Fruit fly (Drosophila melanogaster): ENCODE data around the gene CG33303.

The CG33303 gene

DNA sequence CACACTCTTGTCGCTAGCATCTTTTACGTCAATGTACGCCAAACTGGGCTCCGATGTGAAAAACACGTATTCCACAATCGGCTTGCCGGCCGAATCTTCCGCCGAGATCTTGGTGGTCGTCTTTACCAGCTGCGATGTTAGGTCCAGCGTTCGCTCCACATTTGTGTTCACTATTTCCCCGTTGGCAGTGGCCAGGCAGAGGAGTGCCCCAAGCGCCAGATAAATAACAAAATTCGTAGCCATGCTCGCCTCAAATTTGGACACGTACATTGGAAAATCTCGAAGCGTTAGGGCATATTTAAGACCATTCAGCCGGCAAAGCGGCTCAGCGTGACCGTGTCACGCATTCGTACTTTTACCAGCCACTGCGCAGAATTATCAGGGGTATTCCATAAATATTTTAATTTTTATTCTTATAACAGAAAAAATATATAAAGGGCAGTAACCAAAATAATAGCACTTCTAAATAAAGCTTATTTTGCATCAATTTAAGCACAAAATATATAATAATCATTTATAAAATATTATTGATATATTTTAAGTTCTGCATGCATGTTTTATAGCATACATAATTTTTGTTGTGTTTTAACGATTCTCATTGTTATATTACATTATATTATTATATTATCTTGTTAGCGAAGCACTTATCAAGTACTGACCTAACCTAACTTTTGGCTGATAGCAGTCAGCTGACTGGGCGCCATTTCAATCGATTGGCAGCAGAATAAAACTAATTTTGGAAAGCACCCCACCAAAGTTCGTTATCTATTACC is at the start of gene CG33303, which contains the start of gene dpr19:
TSS of gene CG33303 (minus strand) at position 294 of the 773 bp plus-strand sequence.
TSS of gene dpr19 (plus strand) at position 705 of the 773 bp plus-strand sequence.
- peak; percentile 59 for TF ChIP-seq CG17801 (GFP tag; optimal IDR thresholded peaks at IDR 0.05; ENCODE audit: partially characterized antibody)

dm6 chr2L:10422643-10423606 is 47.4 kb upstream of the CG33303 start, which contains the start of the genes pie and Wdfy2:
Gene pie (minus strand): TSS chr2L:10422780.
Gene Wdfy2 (plus strand): TSS chr2L:10423291.
- TF ChIP-seq CG17801 (GFP tag; optimal IDR thresholded peaks at IDR 0.05; ENCODE audit: partially characterized antibody), result no peak

DNA sequence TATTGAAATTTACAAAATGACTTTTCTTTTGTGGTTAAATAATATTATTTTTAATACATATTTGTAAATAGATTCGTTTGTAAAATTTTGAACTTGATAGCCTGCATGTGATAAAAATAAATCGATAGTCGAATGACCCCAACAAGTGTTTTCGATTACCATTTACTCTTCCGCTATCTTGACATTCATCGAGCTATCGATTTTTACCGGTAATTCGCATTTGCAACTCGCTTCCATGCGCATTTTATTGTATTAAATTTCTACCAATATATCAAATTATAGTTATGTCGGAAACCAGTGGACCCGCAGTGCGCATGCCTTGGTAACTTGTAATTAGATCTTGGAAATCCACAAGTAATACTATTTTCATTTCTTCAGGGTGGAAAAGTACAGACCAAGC is 43.4 kb upstream of the CG33303 start, which contains the start of gene RfC3:
TSS of gene RfC3 (plus strand) at position 210 of the 400 bp plus-strand sequence.
- no peak for TF ChIP-seq CG17801 (GFP tag; optimal IDR thresholded peaks at IDR 0.05; ENCODE audit: partially characterized antibody)

DNA sequence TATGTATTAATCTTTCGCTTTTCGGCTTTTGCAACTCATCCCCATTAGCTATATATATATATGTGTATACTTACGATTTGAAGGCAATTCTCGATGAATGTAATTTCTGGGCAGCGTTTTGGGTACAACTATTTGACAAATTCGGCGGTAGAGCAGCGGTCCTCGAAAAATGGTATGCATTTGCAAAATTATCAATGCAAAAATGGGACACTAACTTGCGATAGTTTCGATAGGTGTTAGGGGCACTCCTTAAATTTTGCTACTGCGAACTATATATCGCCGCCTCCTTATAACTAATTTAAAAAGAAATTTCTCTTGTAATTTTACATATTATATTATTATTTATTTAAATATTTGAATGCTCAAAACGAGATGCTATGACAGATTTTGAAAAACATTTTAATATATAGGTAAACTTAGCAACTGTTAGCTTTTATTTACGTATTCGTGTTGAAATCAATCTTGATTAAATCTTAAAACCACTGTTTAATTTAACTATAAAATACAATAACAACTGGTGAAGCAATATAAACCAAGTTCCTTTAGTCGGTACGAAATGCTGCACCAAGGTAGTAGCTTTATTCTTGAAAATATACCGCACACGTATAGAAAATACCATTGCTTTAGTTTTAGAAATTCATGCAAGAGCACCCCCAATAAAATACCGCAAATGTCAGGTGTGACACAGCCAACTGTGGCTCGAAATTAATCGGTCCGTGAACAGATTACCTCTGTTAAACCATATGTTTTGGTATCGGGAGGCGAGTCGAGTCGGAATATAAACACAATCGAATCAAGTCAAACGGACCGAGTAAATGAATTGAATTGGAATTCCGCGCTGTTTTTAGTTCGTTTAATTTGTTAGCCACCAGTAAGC is 37.9 kb upstream of the CG33303 start, which contains the start of the genes CG5355 and Klp31E:
TSS of gene CG5355 (minus strand) at position 213 of the 877 bp plus-strand sequence.
TSS of gene Klp31E (plus strand) at position 767 of the 877 bp plus-strand sequence.
- TF ChIP-seq CG17801 (GFP tag; optimal IDR thresholded peaks at IDR 0.05; ENCODE audit: partially characterized antibody), result no peak

- peak; percentile 83 for TF ChIP-seq CG17801 (GFP tag; optimal IDR thresholded peaks at IDR 0.05; ENCODE audit: partially characterized antibody)
Measured at dm6 chr2L:10408122-10408576, 32.6 kb upstream of the CG33303 start, which contains the start of the genes Ip259 and RpS27A. Gene Ip259 (plus strand): TSS chr2L:10408352. Gene RpS27A (plus strand): TSS chr2L:10408352.

- no peak for TF ChIP-seq CG17801 (GFP tag; optimal IDR thresholded peaks at IDR 0.05; ENCODE audit: partially characterized antibody)
Measured at dm6 chr2L:10405008-10405654, 29.6 kb upstream of the CG33303 start, which contains the start of the genes CG17768, LSm-4 and Ir31a. Gene CG17768 (minus strand): TSS chr2L:10405203. Gene LSm-4 (minus strand): TSS chr2L:10405203. Gene Ir31a (plus strand): TSS chr2L:10405565.

DNA sequence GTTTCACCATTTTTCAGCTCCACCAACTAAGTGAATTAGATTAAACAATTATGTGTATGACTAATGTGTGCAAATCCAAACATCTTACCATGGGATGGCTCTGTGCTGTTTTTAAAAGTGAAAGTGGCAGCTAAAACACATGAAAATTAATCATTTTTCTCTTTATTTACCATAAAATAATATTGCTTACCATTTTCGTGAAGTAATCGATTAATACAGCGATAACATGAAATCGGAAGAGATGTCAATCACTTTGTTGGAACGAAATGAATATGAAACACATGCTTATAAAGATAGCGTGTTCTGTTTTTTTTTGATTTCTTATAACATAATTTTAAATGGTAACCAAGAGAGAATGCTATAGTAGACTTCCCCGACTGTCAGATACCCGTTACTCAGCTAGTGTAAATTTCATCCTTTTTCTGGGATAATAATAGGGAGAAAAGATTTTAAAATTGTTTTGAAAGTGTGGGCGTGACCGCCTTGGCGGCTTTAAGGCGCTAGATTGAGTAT is 28.3 kb upstream of the CG33303 start:
- TF ChIP-seq CG17801 (GFP tag; optimal IDR thresholded peaks at IDR 0.05; ENCODE audit: partially characterized antibody), result no peak

- TF ChIP-seq CG17801 (GFP tag; optimal IDR thresholded peaks at IDR 0.05; ENCODE audit: partially characterized antibody), result no peak
Measured at dm6 chr2L:10396877-10397587, 21.5 kb upstream of the CG33303 start.

dm6 chr2L:10396488-10396824 is 20.9 kb upstream of the CG33303 start, which contains the start of gene Cnot4:
Gene Cnot4 (plus strand): TSS chr2L:10396716.
- TF ChIP-seq CG17801 (GFP tag; optimal IDR thresholded peaks at IDR 0.05; ENCODE audit: partially characterized antibody), result peak; percentile 4

DNA sequence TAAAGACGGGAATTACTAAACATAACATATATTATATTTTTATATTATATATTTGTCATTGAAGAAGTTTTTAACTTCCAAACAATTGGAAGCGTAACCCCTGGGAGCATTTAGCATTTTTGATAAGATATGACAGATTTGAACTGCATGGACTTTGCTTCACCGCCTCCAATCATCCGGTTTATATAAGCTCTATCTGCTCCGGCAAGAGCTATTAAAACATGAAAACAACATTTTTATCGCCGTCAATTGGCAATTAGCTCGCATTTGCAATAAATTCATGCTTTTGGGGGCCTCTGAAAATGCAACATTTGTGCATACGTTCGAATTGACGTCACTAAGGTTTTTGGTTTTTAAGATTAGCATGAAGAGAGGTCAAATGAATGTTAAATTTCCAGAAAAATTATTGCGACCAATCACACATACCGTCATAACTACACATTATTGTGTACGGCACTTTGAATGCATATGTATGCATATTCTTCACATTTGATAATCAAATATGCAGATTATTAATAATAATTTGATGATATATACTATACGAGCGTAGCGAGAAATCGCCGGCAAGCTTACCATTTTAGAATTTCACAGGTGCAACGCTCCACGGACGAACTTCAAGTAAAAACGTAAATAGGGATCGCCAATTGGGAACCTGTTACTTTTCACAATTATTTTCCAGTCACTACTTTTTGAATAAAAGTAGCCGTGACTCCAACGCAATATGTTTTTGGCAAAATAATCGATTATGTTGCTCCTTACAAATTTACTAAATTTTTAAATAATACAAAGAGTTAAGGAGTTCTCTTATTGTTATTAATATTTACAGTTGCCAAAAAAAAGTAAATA is 20.3 kb upstream of the CG33303 start, which contains the start of gene Mdh1:
TSS of gene Mdh1 (minus strand) at position 691 of the 846 bp plus-strand sequence.
- no peak for TF ChIP-seq CG17801 (GFP tag; optimal IDR thresholded peaks at IDR 0.05; ENCODE audit: partially characterized antibody)

dm6 chr2L:10395035-10395434 is 19.5 kb upstream of the CG33303 start:
- peak; percentile 8 for TF ChIP-seq CG17801 (GFP tag; optimal IDR thresholded peaks at IDR 0.05; ENCODE audit: partially characterized antibody)
